Worm (Caenorhabditis elegans) whole organism, L4/young adult: Measurements from ENCODE around the gene cdc-25.2.

ENCODE experiments used
- W03F9.2 ChIP-seq: fragments of 150-350 bp; optimal IDR thresholded peaks from 2 replicates; lab custom pipeline; 2014; ENCODE audit warnings: missing biosample characterization, missing genetic modification characterization
- dao-5 ChIP-seq: sonication (generic microtip); optimal IDR thresholded peaks from 2 replicates; lab custom pipeline; 2016; ENCODE audit warnings: missing genotype, missing genetic modification characterization, moderate library complexity, missing compliant biosample characterization
- him-1 ChIP-seq: sonication (generic microtip); optimal IDR thresholded peaks from 2 replicates; lab custom pipeline; 2016; ENCODE audit warnings: missing genotype, missing genetic modification reagents, missing genetic modification characterization, missing compliant biosample characterization

ce11 chrV:1607790-1608189 lies 40.9 kb downstream of the cdc-25.2 start, which contains the start of gene nhr-178:
- no peak for TF ChIP-seq W03F9.2 (tag; lab: Kevin White, UChicago)
- TF ChIP-seq him-1, result no peak
- TF ChIP-seq dao-5 (tag; lab: Kevin White, UChicago), result no peak
